Worm (Caenorhabditis elegans): ENCODE results near the gene B0034.7.
"Not testable (repeated sequence)": the region's sequence is repeated elsewhere in the genome, so short reads cannot be mapped to it uniquely, and the experiment has no call there.

Gene B0034.7

DNA sequence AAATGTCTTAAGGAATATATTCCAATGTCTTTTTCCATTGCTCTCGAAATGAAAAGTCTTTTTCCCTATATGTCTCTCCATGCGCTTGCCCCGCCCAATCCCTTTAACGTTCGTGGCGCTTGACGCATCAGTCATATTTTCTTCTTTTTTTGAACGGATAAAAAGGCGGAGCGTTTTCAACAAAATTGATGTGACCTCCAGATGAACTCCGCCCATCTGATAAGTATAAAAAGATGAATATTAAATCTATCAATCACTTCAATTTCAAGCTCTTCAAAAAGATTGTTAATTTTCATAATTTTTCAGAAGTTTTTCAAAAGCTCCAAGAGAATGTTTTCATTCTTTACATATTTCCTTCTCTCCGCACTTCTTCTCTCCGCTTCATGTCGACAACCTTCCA is 34.6 kb downstream of the B0034.7 start, which contains the start of gene ins-4:
TSS of gene ins-4 (plus strand) at position 301 of the 400 bp plus-strand sequence.
- TF ChIP-seq jun-1 (tag; optimal IDR thresholded peaks at IDR 0.05) (no peak), nhr-12 (tag; optimal IDR thresholded peaks at IDR 0.05) (no peak), ZK546.5 (tag; optimal IDR thresholded peaks at IDR 0.05) (no peak), unc-62 (GFP tag; optimal IDR thresholded peaks at IDR 0.05) (no peak), hmg-11 (tag; optimal IDR thresholded peaks at IDR 0.05) (no peak), daf-12 (tag; optimal IDR thresholded peaks at IDR 0.05) (no peak), fos-1 (tag; optimal IDR thresholded peaks at IDR 0.05) (no peak), ceh-16 (tag; optimal IDR thresholded peaks at IDR 0.05) (no peak), nhr-67 (tag; optimal IDR thresholded peaks at IDR 0.05) (no peak)

DNA sequence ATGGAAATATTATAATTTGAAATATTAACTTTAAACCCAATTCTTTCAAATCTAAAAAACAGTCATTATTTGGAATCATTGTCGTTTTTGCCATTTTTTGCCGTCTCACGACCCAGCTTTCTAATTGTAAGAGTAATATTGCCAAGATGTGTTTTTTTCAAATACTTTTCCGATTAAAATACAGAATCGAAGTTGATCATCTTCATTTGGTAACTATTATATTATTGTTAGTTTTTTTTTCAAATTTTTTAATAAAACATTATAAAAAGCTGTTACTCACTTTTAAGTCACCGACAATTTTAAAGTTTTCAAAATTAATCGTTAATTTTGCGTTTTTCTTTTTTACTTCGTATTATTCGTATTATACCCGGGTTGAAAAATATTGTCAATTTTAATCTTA is 35.8 kb downstream of the B0034.7 start, which contains the start of gene ins-5:
TSS of gene ins-5 (plus strand) at position 301 of the 400 bp plus-strand sequence.
- TF ChIP-seq ceh-16 (tag; optimal IDR thresholded peaks at IDR 0.05) (no peak), ZK546.5 (tag; optimal IDR thresholded peaks at IDR 0.05) (no peak), fkh-10 (GFP tag; optimal IDR thresholded peaks at IDR 0.05) (no peak), ceh-9 (tag; optimal IDR thresholded peaks at IDR 0.05) (no peak)

DNA sequence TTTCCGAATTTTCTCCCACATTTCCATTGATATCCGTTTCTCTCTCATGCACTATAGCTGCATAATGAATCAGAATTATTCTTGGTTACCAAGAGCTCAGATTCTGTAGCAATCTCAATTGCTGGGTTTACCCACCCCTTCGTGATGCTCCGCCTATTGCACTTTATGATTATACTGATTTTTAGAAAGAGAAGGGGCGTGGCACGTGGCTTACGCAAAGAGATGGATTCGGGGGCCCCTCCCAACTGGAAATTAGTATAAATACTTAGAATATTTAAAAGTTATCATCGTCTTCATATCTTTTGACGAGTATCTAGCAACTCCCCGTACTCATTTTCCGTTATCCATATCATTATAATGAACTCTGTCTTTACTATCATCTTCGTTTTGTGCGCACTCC is 38.7 kb downstream of the B0034.7 start, which contains the start of gene ins-6:
TSS of gene ins-6 (plus strand) at position 301 of the 400 bp plus-strand sequence.
- TF ChIP-seq R02D3.7 (tag; optimal IDR thresholded peaks at IDR 0.05): no peak
- TF ChIP-seq ceh-9 (tag; optimal IDR thresholded peaks at IDR 0.05): no peak
- TF ChIP-seq sea-2 (GFP tag; optimal IDR thresholded peaks at IDR 0.05): no peak
- no peak for TF ChIP-seq lin-15B (tag; optimal IDR thresholded peaks at IDR 0.05)
- no peak for TF ChIP-seq ama-1 (optimal IDR thresholded peaks at IDR 0.05)
- TF ChIP-seq nhr-43 (tag; optimal IDR thresholded peaks at IDR 0.05; ENCODE audit: poor library complexity, severe bottlenecking): no peak
- no peak for TF ChIP-seq eor-1 (tag; optimal IDR thresholded peaks at IDR 0.05)
- TF ChIP-seq egl-5 (tag; optimal IDR thresholded peaks at IDR 0.05): no peak
- TF ChIP-seq egl-27 (tag; optimal IDR thresholded peaks at IDR 0.05): no peak
- TF ChIP-seq unc-62 (GFP tag; optimal IDR thresholded peaks at IDR 0.05): no peak
- TF ChIP-seq zag-1 (tag; optimal IDR thresholded peaks at IDR 0.05): no peak
- no peak for TF ChIP-seq nhr-76 (tag; optimal IDR thresholded peaks at IDR 0.05)
- TF ChIP-seq lsy-12 (tag; optimal IDR thresholded peaks at IDR 0.05): no peak
- TF ChIP-seq ceh-82 (tag; optimal IDR thresholded peaks at IDR 0.05): no peak
- TF ChIP-seq fos-1 (tag; optimal IDR thresholded peaks at IDR 0.05): no peak
- no peak for TF ChIP-seq pha-4 (tag; optimal IDR thresholded peaks at IDR 0.05)
- TF ChIP-seq ztf-11 (tag; optimal IDR thresholded peaks at IDR 0.05): no peak
- no peak for TF ChIP-seq ZK546.5 (tag; optimal IDR thresholded peaks at IDR 0.05)
- TF ChIP-seq daf-12 (tag; optimal IDR thresholded peaks at IDR 0.05): no peak
- no peak for TF ChIP-seq jun-1 (tag; optimal IDR thresholded peaks at IDR 0.05)

DNA sequence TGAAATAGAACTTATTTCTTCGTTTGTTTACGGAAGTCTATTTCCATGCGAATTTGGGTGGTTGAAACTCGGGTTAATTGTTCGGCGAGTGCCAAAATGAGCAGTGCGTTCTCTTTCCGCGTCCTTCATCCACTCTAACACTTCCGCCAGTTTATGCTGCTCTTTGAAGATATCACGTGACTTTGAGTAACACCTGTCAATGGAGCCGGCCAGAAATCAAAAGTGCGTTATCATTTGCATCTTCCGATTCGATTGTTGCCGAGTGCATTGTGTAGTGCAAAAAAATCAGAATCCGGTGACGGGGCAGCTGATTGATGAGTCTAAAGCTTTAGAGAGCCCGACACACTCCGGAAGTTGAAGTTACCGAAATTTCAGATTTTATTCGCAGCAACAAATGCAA is 39.6 kb downstream of the B0034.7 start:
- no peak for TF ChIP-seq nhr-77 (tag; optimal IDR thresholded peaks at IDR 0.05)
- no peak for TF ChIP-seq nhr-11 (tag; optimal IDR thresholded peaks at IDR 0.05)
- TF ChIP-seq lsy-12 (tag; optimal IDR thresholded peaks at IDR 0.05): no peak
- TF ChIP-seq ztf-4 (tag; optimal IDR thresholded peaks at IDR 0.05): no peak
- TF ChIP-seq zag-1 (tag; optimal IDR thresholded peaks at IDR 0.05): no peak
- TF ChIP-seq nhr-23 (tag; optimal IDR thresholded peaks at IDR 0.05): no peak

DNA sequence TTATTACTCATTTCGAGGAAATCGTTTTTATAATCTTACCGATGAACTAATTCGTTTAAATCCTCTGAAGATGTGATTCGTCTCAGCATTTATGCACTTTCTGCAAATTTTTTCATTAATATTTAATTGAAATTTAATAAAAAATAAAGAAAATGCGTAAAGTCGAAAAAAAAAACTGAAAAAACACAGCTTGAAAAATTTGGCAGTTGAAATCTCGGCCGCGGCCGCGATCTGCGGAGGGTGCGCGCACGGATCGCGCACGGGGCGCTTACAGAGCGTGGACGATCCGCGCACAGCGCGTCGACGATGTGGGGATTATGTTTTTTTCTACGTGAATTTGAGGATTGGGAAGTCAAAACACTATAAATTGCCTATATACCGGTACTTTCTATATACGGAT is 47.5 kb downstream of the B0034.7 start, which contains the start of gene ZK84.4:
TSS of gene ZK84.4 (minus strand) at position 101 of the 400 bp plus-strand sequence.
- TF ChIP-seq hmg-11, ZK546.5, skn-1 (tag; optimal IDR thresholded peaks at IDR 0.05): not testable (repeated sequence)

DNA sequence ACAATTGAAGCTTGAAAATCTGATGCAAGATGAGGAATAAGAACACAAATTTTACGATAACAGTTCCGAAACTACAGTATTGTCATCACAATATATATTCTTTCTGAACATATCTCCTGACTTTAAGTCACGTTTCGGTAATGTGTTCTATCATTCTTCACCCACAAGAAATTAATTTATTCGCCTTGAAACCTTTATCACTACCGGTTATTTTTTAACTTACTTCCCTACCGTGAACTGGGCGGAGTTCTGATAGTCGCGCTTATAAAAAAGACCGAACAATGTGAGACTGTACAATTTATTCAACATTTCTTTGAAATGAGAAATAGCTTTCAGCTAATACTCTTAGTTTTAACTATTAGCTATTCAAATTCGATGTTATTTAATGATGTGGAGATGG is 49.1 kb downstream of the B0034.7 start, which contains the start of gene ins-20:
TSS of gene ins-20 (plus strand) at position 301 of the 400 bp plus-strand sequence.
- TF ChIP-seq ztf-11 (tag; optimal IDR thresholded peaks at IDR 0.05) (no peak), ZK546.5 (tag; optimal IDR thresholded peaks at IDR 0.05) (no peak), fkh-10 (GFP tag; optimal IDR thresholded peaks at IDR 0.05) (no peak), mdl-1 (tag; optimal IDR thresholded peaks at IDR 0.05) (no peak), nfya-1 (tag; optimal IDR thresholded peaks at IDR 0.05; ENCODE audit: insufficient read depth) (no peak), nhr-77 (tag; optimal IDR thresholded peaks at IDR 0.05) (no peak), R02D3.7 (tag; optimal IDR thresholded peaks at IDR 0.05) (no peak), pqm-1 (tag; optimal IDR thresholded peaks at IDR 0.05) (no peak), unc-62 (GFP tag; optimal IDR thresholded peaks at IDR 0.05) (no peak), nhr-25 (tag; optimal IDR thresholded peaks at IDR 0.05) (no peak), unc-39 (tag; optimal IDR thresholded peaks at IDR 0.05) (no peak), tbx-2 (tag; optimal IDR thresholded peaks at IDR 0.05) (no peak), nhr-11 (tag; optimal IDR thresholded peaks at IDR 0.05) (no peak), skn-1 (tag; optimal IDR thresholded peaks at IDR 0.05) (no peak), ceh-82 (tag; optimal IDR thresholded peaks at IDR 0.05) (no peak), nhr-12 (tag; optimal IDR thresholded peaks at IDR 0.05) (no peak), nhr-28 (tag; optimal IDR thresholded peaks at IDR 0.05) (no peak)
